Worm (Caenorhabditis elegans): Measurements from ENCODE around the gene sru-25.

sru-25 gene

DNA sequence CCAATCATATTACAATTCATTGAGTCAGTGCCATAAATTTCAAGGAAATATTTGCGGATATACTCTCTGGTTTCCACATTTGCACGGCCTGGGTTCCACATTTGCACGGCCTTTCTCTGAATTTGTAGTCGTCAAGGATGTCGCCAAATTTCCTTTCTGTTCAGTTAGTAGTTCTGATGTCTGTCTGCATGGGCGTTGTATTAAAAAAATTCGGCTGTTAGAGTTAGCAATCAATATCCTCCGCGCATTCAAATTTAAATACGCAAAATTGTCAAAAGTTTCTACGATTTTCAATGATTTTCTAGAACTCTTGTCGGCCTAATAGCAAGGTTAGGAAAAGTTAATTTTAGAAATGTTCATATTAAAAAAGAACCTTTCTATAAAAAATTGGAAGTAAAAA, 21.8 kb upstream of the sru-25 start, which contains the start of gene srj-52:
srj-52 (minus strand) TSS at position 101 of the 400 bp plus-strand sequence.
- TF ChIP-seq hlh-30 (tag; optimal IDR thresholded peaks at IDR 0.05; ENCODE audit: insufficient read depth) = no peak
- no peak for TF ChIP-seq gmeb-2 (tag; optimal IDR thresholded peaks at IDR 0.05)
- TF ChIP-seq tbx-7 (tag; optimal IDR thresholded peaks at IDR 0.05) = no peak
- TF ChIP-seq lin-11 (tag; optimal IDR thresholded peaks at IDR 0.05) = no peak
- TF ChIP-seq hlh-6 (tag; optimal IDR thresholded peaks at IDR 0.05) = no peak
- no peak for TF ChIP-seq C08G9.2 (tag; optimal IDR thresholded peaks at IDR 0.05)
- no peak for TF ChIP-seq T23F11.4 (GFP tag; optimal IDR thresholded peaks at IDR 0.05)
- TF ChIP-seq ahr-1 (tag; optimal IDR thresholded peaks at IDR 0.05) = no peak
- TF ChIP-seq ets-4 (tag; optimal IDR thresholded peaks at IDR 0.05) = no peak
- no peak for TF ChIP-seq pqm-1 (tag; optimal IDR thresholded peaks at IDR 0.05)
- TF ChIP-seq lim-6 (tag; optimal IDR thresholded peaks at IDR 0.05) = no peak

DNA sequence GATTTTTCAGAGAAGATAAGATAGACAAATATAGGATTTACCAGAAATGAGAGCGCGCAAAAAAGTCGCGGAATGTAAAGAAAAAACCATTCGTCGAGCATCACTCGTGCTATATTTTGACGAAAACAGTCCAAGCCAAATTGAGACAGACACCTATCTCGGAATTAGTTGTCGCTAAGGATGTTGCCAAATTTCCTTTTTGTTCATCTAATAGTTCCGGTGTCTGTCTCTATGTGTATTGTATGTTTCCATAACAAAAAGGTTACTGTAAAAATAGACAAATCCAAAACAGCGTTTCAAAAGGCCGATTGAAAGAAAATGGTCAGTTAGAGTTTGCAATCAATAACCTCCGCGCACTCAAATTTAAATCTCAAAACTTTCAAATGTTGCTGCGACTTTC, 20.5 kb upstream of the sru-25 start, which contains the start of gene srj-53:
srj-53 (minus strand) TSS at position 101 of the 400 bp plus-strand sequence.
- no peak for TF ChIP-seq F13H6.1 (tag; optimal IDR thresholded peaks at IDR 0.05)
- no peak for TF ChIP-seq ceh-9 (tag; optimal IDR thresholded peaks at IDR 0.05)
- no peak for TF ChIP-seq hlh-8 (tag; optimal IDR thresholded peaks at IDR 0.05)
- TF ChIP-seq zip-5 (tag; optimal IDR thresholded peaks at IDR 0.05) = no peak
- TF ChIP-seq nfya-1 (tag; optimal IDR thresholded peaks at IDR 0.05) = no peak
- TF ChIP-seq ceh-30 (tag; optimal IDR thresholded peaks at IDR 0.05) = no peak
- TF ChIP-seq lin-11 (tag; optimal IDR thresholded peaks at IDR 0.05) = no peak
- TF ChIP-seq ceh-48 (tag; optimal IDR thresholded peaks at IDR 0.05) = no peak
- no peak for TF ChIP-seq ceh-34 (tag; optimal IDR thresholded peaks at IDR 0.05)
- TF ChIP-seq pat-9 (tag; optimal IDR thresholded peaks at IDR 0.05) = no peak
- no peak for TF ChIP-seq K02D7.2 (tag; optimal IDR thresholded peaks at IDR 0.05)
- no peak for TF ChIP-seq fkh-6 (tag; optimal IDR thresholded peaks at IDR 0.05)
- TF ChIP-seq ttx-3 (tag; optimal IDR thresholded peaks at IDR 0.05) = no peak
- TF ChIP-seq fax-1 (tag; optimal IDR thresholded peaks at IDR 0.05) = no peak
- no peak for TF ChIP-seq syd-9 (tag; optimal IDR thresholded peaks at IDR 0.05)
- no peak for TF ChIP-seq ztf-16 (tag; optimal IDR thresholded peaks at IDR 0.05)

DNA sequence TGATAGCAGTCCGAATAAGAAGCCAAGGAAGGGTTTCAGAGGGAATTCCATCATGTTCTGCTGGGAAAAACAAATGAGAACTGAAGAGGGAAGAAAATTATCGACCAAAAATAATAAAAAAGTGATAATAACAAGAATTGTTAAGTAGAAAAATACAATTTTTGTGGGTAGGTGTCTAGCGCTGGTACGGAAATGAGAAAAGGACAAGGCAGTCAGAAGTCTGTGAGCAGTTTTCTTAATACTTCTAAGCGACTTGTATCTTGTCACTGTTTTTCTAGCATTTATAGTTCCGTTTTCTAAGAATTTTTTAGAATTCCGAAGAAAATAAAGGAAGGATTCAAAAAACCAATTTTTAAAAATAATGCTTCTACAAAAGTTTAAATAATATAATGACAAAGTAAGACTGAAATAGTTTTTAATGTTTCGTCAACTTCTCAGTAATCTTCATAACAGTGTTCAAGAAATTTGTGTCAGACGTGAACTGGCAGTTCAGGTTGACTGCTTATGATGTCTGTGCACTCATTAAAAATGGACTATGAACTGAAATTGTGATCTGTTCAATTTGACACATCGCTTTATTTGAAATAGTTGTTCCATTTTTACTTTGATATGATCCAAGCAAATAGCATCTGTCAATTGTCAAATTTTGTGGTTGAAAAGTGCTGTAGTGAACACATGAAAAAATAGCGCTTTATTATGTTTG, 18.8 kb upstream of the sru-25 start, which contains the start of gene srx-4:
srx-4 (minus strand) TSS at position 51 of the 703 bp plus-strand sequence.
- TF ChIP-seq ahr-1 (tag; optimal IDR thresholded peaks at IDR 0.05) (no peak), rnt-1 (tag; optimal IDR thresholded peaks at IDR 0.05) (no peak), ceh-48 (tag; optimal IDR thresholded peaks at IDR 0.05) (no peak), pqm-1 (tag; optimal IDR thresholded peaks at IDR 0.05) (no peak), lim-6 (tag; optimal IDR thresholded peaks at IDR 0.05) (no peak), tbx-7 (tag; optimal IDR thresholded peaks at IDR 0.05) (no peak), nhr-232 (tag; optimal IDR thresholded peaks at IDR 0.05) (no peak), K09A11.1 (tag; optimal IDR thresholded peaks at IDR 0.05; ENCODE audit: insufficient read depth) (no peak)

DNA sequence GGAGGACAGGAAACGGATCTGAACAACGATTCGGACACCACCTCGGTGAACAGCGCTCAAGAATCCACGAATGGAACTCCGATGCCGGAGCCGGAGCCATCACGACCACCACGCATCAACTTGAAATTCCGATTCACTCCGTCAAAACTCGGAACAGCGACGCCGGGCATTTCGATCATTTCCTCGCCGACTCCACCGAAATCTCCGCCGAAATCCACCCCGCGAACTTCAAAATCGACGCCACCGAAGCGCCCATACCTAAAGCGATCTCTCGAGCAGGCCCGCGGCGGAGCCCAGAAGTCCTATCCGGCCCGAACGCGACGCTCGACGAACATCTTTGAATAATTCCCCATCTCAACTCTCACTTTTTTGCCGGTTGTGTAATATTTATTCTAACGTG, 15.4 kb upstream of the sru-25 start:
- TF ChIP-seq ref-2 (tag; optimal IDR thresholded peaks at IDR 0.05) (no peak), ceh-2 (tag; optimal IDR thresholded peaks at IDR 0.05) (no peak), mec-3 (tag; optimal IDR thresholded peaks at IDR 0.05; ENCODE audit: borderline replicate concordance) (no peak), lin-11 (tag; optimal IDR thresholded peaks at IDR 0.05) (no peak), K02D7.2 (tag; optimal IDR thresholded peaks at IDR 0.05) (no peak), fkh-6 (tag; optimal IDR thresholded peaks at IDR 0.05) (no peak), unc-3 (GFP tag; conservative IDR thresholded peaks at IDR 0.05) (no peak), unc-3 (tag; optimal IDR thresholded peaks at IDR 0.05) (no peak), elt-2 (tag; optimal IDR thresholded peaks at IDR 0.05) (no peak), pax-1 (tag; optimal IDR thresholded peaks at IDR 0.05) (no peak), ztf-16 (tag; optimal IDR thresholded peaks at IDR 0.05) (no peak), ama-1 (optimal IDR thresholded peaks at IDR 0.05) (no peak), npax-4 (tag; optimal IDR thresholded peaks at IDR 0.05) (no peak), ceh-48 (tag; optimal IDR thresholded peaks at IDR 0.05) (no peak), ceh-24 (tag; optimal IDR thresholded peaks at IDR 0.05) (no peak), ceh-34 (tag; optimal IDR thresholded peaks at IDR 0.05) (no peak), sox-4 (tag; optimal IDR thresholded peaks at IDR 0.05) (no peak), hlh-13 (GFP tag; optimal IDR thresholded peaks at IDR 0.05) (no peak), che-1 (tag; optimal IDR thresholded peaks at IDR 0.05) (no peak), ceh-6 (GFP tag; optimal IDR thresholded peaks at IDR 0.05) (no peak), ahr-1 (tag; optimal IDR thresholded peaks at IDR 0.05) (no peak)

Measured in whole organism, late embryonic.